Worm (Caenorhabditis elegans) whole organism, L1 larva: Measurements from ENCODE around the gene F20G2.6.

ENCODE experiments used
- mdl-1 ChIP-seq, 2 experiments: fragments of 150-350 bp; optimal IDR thresholded peaks; 2 replicates each; lab custom pipeline; 2014 to 2017; ENCODE audit warnings: missing biosample characterization in 2 of 2, missing genetic modification characterization in 2 of 2, inconsistent platforms in 1 of 2
- mep-1 ChIP-seq: fragments of 150-350 bp; optimal IDR thresholded peaks from 2 replicates; lab custom pipeline; 2014; ENCODE audit warnings: missing biosample characterization, missing genetic modification characterization
- nhr-47 ChIP-seq: sonication (generic microtip); optimal IDR thresholded peaks from 2 replicates; lab custom pipeline; 2016; ENCODE audit warnings: mild to moderate bottlenecking, missing genetic modification characterization, moderate library complexity, missing compliant biosample characterization
- unc-86 ChIP-seq: sonication (generic microtip); optimal IDR thresholded peaks from 2 replicates; lab custom pipeline; 2016; ENCODE audit warnings: missing genetic modification characterization, missing compliant biosample characterization

- TF ChIP-seq nhr-47 (peak; percentile 91), mep-1 (tag; lab: Kevin White, UChicago) (peak; percentile 85), unc-86 (tag; lab: Kevin White, UChicago) (peak; percentile 71), mdl-1 (tag; optimal IDR thresholded peaks at IDR 0.05; lab: Kevin White, UChicago) (peak in 1 of 2 experiments; percentile 66)
These were observed 47.6 kb upstream of the F20G2.6 start, which contains the start of gene zipt-9 for ce11 chrV:13715223-13715686.
